Worm (Caenorhabditis elegans): ENCODE data around the gene Y45F3A.9.

DNA sequence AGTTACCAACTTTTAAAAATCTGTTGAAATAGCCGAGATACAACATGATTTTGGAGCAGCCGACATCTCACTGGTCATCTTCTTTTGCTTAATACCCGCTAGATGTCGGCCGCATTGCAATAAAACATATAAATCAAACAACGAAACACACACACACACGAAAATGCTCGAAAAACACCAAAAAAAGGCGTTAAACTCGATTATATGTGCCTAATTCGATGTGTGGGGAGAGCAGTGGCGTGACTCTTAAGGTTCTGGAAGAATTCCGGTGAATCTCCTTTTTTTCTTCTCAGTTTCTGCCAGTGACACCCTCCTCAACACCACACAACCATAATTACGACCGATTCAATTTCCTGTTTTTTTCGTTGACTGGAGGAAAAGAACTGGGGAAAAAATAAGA, 14.8 kb downstream of the Y45F3A.9 start:
- no peak for TF ChIP-seq nhr-11 (tag; optimal IDR thresholded peaks at IDR 0.05)
- TF ChIP-seq ama-1 (optimal IDR thresholded peaks at IDR 0.05): no peak
- no peak for TF ChIP-seq pqm-1 (tag; optimal IDR thresholded peaks at IDR 0.05)
- TF ChIP-seq nhr-25 (tag; optimal IDR thresholded peaks at IDR 0.05): no peak
- TF ChIP-seq ceh-9 (tag; optimal IDR thresholded peaks at IDR 0.05): no peak
- no peak for TF ChIP-seq unc-39 (tag; optimal IDR thresholded peaks at IDR 0.05)
- TF ChIP-seq egl-27 (tag; optimal IDR thresholded peaks at IDR 0.05): no peak
- no peak for TF ChIP-seq fos-1 (tag; optimal IDR thresholded peaks at IDR 0.05)
- no peak for TF ChIP-seq nhr-77 (tag; optimal IDR thresholded peaks at IDR 0.05)
- TF ChIP-seq elt-2 (tag; optimal IDR thresholded peaks at IDR 0.05): no peak

Measured in whole organism, L3 larva.